Worm (Caenorhabditis elegans) whole organism, L1 larva: ENCODE data around the gene arl-3.

Source experiments
- Y116A8C.19 ChIP-seq: sonication (generic microtip); optimal IDR thresholded peaks from 2 replicates; lab custom pipeline; 2016; ENCODE audit warnings: missing compliant biosample characterization, missing genetic modification characterization, borderline replicate concordance
- alr-1 ChIP-seq: fragments of 200-800 bp; sonication (Bioruptor generic); optimal IDR thresholded peaks from 2 replicates; lab custom pipeline; 2018; ENCODE audit warnings: borderline replicate concordance, mild to moderate bottlenecking, missing genetic modification characterization, missing compliant biosample characterization
- ama-1 ChIP-seq: fragments of 150-350 bp; optimal IDR thresholded peaks from 2 replicates; lab custom pipeline; 2014
- ceh-8 ChIP-seq: fragments of 200-800 bp; sonication (Bioruptor generic); optimal IDR thresholded peaks from 2 replicates; lab custom pipeline; 2018; ENCODE audit warnings: mild to moderate bottlenecking, missing genetic modification characterization, moderate library complexity, missing compliant biosample characterization
- ceh-88 ChIP-seq: fragments of 200-800 bp; sonication (Bioruptor generic); IDR thresholded peaks from 2 replicates; pipeline ENCODE4 v1.3.6; 2022; ENCODE audit warnings: missing genetic modification characterization, missing compliant biosample characterization
- ces-1 ChIP-seq: fragments of 150-350 bp; optimal IDR thresholded peaks from 2 replicates; lab custom pipeline; 2014; ENCODE audit warnings: missing biosample characterization, missing genetic modification reagents, missing genetic modification characterization
- dpl-1 ChIP-seq, 3 experiments: fragments of 150-350 bp in 2 of 3; sonication (generic microtip) in 1 of 3; optimal IDR thresholded peaks; 2 replicates each; lab custom pipeline; 2014 to 2017; ENCODE audit warnings: missing biosample characterization in 3 of 3, missing genetic modification characterization in 3 of 3, missing genetic modification reagents in 3 of 3
- dsc-1 ChIP-seq: sonication (generic microtip); optimal IDR thresholded peaks from 2 replicates; lab custom pipeline; 2016; ENCODE audit warnings: mild to moderate bottlenecking, missing genetic modification characterization, missing compliant biosample characterization
- efl-1 ChIP-seq, 4 experiments: fragments of 150-350 bp; optimal IDR thresholded peaks in 3 of 4; peaks in 1 of 4; 1 replicate in 1 of 4; 2 replicates in 3 of 4; lab custom pipeline; 2014; ENCODE audit warnings: missing biosample characterization in 2 of 4, missing genetic modification characterization in 2 of 4, missing genetic modification reagents in 2 of 4
- efl-3 ChIP-seq: fragments of 200-800 bp; sonication (Bioruptor generic); optimal IDR thresholded peaks from 2 replicates; lab custom pipeline; 2018; ENCODE audit warnings: mild to moderate bottlenecking, missing genetic modification characterization, missing compliant biosample characterization
- elt-2 ChIP-seq: sonication (generic microtip); optimal IDR thresholded peaks from 2 replicates; lab custom pipeline; 2016; ENCODE audit warnings: missing genetic modification characterization, mild to moderate bottlenecking, inconsistent platforms, missing compliant biosample characterization, missing genetic modification reagents
- elt-3 ChIP-seq, 6 experiments: fragments of 150-350 bp in 1 of 6; sonication (generic microtip); optimal IDR thresholded peaks; 2 replicates each; lab custom pipeline; 2017 to 2018; ENCODE audit warnings: missing biosample characterization in 6 of 6, missing genetic modification characterization in 6 of 6, inconsistent platforms in 1 of 6
- fkh-8 ChIP-seq: sonication (generic microtip); optimal IDR thresholded peaks from 2 replicates; lab custom pipeline; 2016; ENCODE audit warnings: mild to moderate bottlenecking, missing genetic modification characterization, missing compliant biosample characterization
- hlh-17 ChIP-seq: fragments of 200-800 bp; sonication (Bioruptor generic); optimal IDR thresholded peaks from 2 replicates; lab custom pipeline; 2018; ENCODE audit warnings: missing genetic modification characterization, mild to moderate bottlenecking, missing compliant biosample characterization, moderate library complexity, borderline replicate concordance
- irx-1 ChIP-seq: sonication (generic microtip); optimal IDR thresholded peaks from 2 replicates; lab custom pipeline; 2016; ENCODE audit warnings: missing genetic modification characterization, missing compliant biosample characterization
- jun-1 ChIP-seq: fragments of 150-350 bp; optimal IDR thresholded peaks from 2 replicates; lab custom pipeline; 2014; ENCODE audit warnings: missing biosample characterization, missing genetic modification reagents, missing genetic modification characterization
- lin-13 ChIP-seq: fragments of 150-350 bp; optimal IDR thresholded peaks from 2 replicates; lab custom pipeline; 2014; ENCODE audit warnings: missing biosample characterization, missing genetic modification reagents, missing genetic modification characterization
- lin-14 ChIP-seq: fragments of 200-800 bp; sonication (Bioruptor generic); optimal IDR thresholded peaks from 2 replicates; lab custom pipeline; 2018; ENCODE audit warnings: mild to moderate bottlenecking, missing genetic modification characterization, moderate library complexity, missing compliant biosample characterization
- lin-15B ChIP-seq: fragments of 150-350 bp; sonication (generic microtip); optimal IDR thresholded peaks from 3 replicates; lab custom pipeline; 2014; ENCODE audit warnings: missing biosample characterization, missing genetic modification characterization
- lir-3 ChIP-seq: sonication (generic microtip); optimal IDR thresholded peaks from 2 replicates; lab custom pipeline; 2016; ENCODE audit warnings: mild to moderate bottlenecking, missing genetic modification characterization, moderate library complexity, missing compliant biosample characterization; ENCODE audit not compliant: poor library complexity
- lsy-2 ChIP-seq, 2 experiments: fragments of 150-350 bp; optimal IDR thresholded peaks; 2 replicates each; lab custom pipeline; 2014; ENCODE audit warnings: missing biosample characterization in 2 of 2, missing genetic modification characterization in 2 of 2
- mep-1 ChIP-seq: fragments of 150-350 bp; optimal IDR thresholded peaks from 2 replicates; lab custom pipeline; 2014; ENCODE audit warnings: missing biosample characterization, missing genetic modification characterization
- nhr-11 ChIP-seq: fragments of 150-350 bp; optimal IDR thresholded peaks from 2 replicates; lab custom pipeline; 2014; ENCODE audit warnings: missing biosample characterization, missing genetic modification characterization
- nhr-20 ChIP-seq: sonication (generic microtip); optimal IDR thresholded peaks from 2 replicates; lab custom pipeline; 2016; ENCODE audit warnings: mild to moderate bottlenecking, missing genetic modification characterization, missing compliant biosample characterization
- nhr-47 ChIP-seq: sonication (generic microtip); optimal IDR thresholded peaks from 2 replicates; lab custom pipeline; 2016; ENCODE audit warnings: mild to moderate bottlenecking, missing genetic modification characterization, moderate library complexity, missing compliant biosample characterization
- nhr-71 ChIP-seq: sonication (generic microtip); optimal IDR thresholded peaks from 2 replicates; lab custom pipeline; 2016; ENCODE audit warnings: mild to moderate bottlenecking, missing genetic modification characterization, moderate library complexity, missing compliant biosample characterization
- nhr-76 ChIP-seq: sonication (generic microtip); optimal IDR thresholded peaks from 2 replicates; lab custom pipeline; 2017; ENCODE audit warnings: missing biosample characterization, missing genetic modification characterization
- nhr-77 ChIP-seq: fragments of 150-350 bp; optimal IDR thresholded peaks from 2 replicates; lab custom pipeline; 2014; ENCODE audit warnings: missing biosample characterization, missing genetic modification characterization
- nhr-84 ChIP-seq: sonication (generic microtip); optimal IDR thresholded peaks from 2 replicates; lab custom pipeline; 2017; ENCODE audit warnings: missing biosample characterization, missing genetic modification characterization
- nhr-85 ChIP-seq: sonication (generic microtip); peaks from one replicate; lab custom pipeline; 2016; ENCODE audit warnings: missing genetic modification characterization, inconsistent platforms, missing compliant biosample characterization
- pqm-1 ChIP-seq: sonication (generic microtip); optimal IDR thresholded peaks from 3 replicates; lab custom pipeline; 2017; ENCODE audit warnings: missing biosample characterization, missing genetic modification characterization
- rnt-1 ChIP-seq: sonication (generic microtip); optimal IDR thresholded peaks from 2 replicates; lab custom pipeline; 2016; ENCODE audit warnings: mild to moderate bottlenecking, missing genetic modification characterization, moderate library complexity, missing compliant biosample characterization
- skn-1 ChIP-seq: fragments of 150-350 bp; optimal IDR thresholded peaks from 2 replicates; lab custom pipeline; 2014; ENCODE audit warnings: missing biosample characterization, missing genetic modification characterization
- snpc-4 ChIP-seq: fragments of 150-350 bp; optimal IDR thresholded peaks from 2 replicates; lab custom pipeline; 2014; ENCODE audit warnings: missing biosample characterization, missing genetic modification characterization
- snu-23 ChIP-seq: sonication (generic microtip); optimal IDR thresholded peaks from 2 replicates; lab custom pipeline; 2016; ENCODE audit warnings: missing genetic modification characterization, missing compliant biosample characterization
- sox-4 ChIP-seq: sonication (generic microtip); optimal IDR thresholded peaks from 2 replicates; lab custom pipeline; 2016; ENCODE audit warnings: missing genetic modification characterization, missing compliant biosample characterization
- sup-37 ChIP-seq: fragments of 200-800 bp; sonication (Bioruptor generic); optimal IDR thresholded peaks from 2 replicates; lab custom pipeline; 2018; ENCODE audit warnings: mild to moderate bottlenecking, missing genetic modification characterization, missing compliant biosample characterization
- swsn-7 ChIP-seq: sonication (generic microtip); optimal IDR thresholded peaks from 2 replicates; lab custom pipeline; 2016; ENCODE audit warnings: missing genetic modification characterization, missing compliant biosample characterization
- unc-130 ChIP-seq: fragments of 150-350 bp; optimal IDR thresholded peaks from 2 replicates; lab custom pipeline; 2017; ENCODE audit warnings: missing biosample characterization, missing genetic modification characterization, inconsistent platforms
- unc-86 ChIP-seq: sonication (generic microtip); optimal IDR thresholded peaks from 2 replicates; lab custom pipeline; 2016; ENCODE audit warnings: missing genetic modification characterization, missing compliant biosample characterization
- xbp-1 ChIP-seq: sonication (generic microtip); optimal IDR thresholded peaks from 2 replicates; lab custom pipeline; 2016; ENCODE audit warnings: missing genetic modification characterization, missing compliant biosample characterization
- zag-1 ChIP-seq: fragments of 150-350 bp; optimal IDR thresholded peaks from 2 replicates; lab custom pipeline; 2014; ENCODE audit warnings: missing biosample characterization, missing genetic modification characterization
- zip-4 ChIP-seq: fragments of 200-800 bp; sonication (Bioruptor generic); optimal IDR thresholded peaks from 2 replicates; lab custom pipeline; 2018; ENCODE audit warnings: mild to moderate bottlenecking, missing genetic modification characterization, moderate library complexity, missing compliant biosample characterization
- ztf-4 ChIP-seq: fragments of 150-350 bp; optimal IDR thresholded peaks from 2 replicates; lab custom pipeline; 2014; ENCODE audit warnings: missing biosample characterization, missing genetic modification characterization

The arl-3 gene

DNA sequence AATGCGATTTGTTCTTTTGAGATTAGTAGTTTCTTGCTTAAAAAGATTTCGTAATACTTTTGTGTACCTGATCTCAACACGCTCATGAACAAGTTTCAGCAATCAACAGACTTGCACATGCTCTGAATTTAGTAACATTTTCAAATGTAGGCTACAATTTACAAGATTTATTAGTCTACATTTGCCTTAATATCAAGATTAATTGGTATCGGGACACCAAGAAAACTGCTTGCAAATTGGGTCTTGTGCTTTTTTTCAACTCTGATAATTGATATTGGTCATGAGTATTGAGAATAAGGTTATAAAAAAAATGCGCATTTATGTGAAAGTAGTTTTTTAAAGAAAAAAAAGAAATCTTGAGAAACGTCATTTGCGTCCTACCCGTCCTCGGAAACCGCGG is 13.6 kb upstream of the arl-3 start:
- TF ChIP-seq nhr-11 (peak; percentile 38), snu-23 (GFP tag; lab: Kevin White, UChicago) (no peak), lin-14 (GFP tag; lab: Kevin White, UChicago) (peak; percentile 37), skn-1 (no peak), fkh-8 (tag; lab: Kevin White, UChicago) (no peak)
- TF ChIP-seq, all 84 proteins: peak for 2

DNA sequence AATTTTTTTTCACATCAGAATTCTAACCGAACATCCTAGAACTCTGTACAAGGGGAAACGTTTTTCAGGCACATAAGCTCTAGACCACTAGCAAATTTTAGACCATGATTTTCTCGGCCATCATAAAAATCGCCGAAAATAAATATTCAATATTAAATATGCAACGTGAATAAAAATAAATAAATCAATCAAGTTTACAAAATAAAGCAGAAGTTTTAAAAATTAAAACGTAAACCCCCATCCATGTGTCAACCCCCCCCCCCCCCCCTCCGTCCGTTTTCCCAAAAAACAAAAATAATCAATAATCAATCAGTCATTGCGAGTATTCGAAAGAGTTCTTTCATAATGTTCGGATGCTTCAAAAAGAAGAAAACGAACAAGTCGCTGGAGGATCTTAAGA is 13.0 kb upstream of the arl-3 start, which contains the start of gene catp-4:
Gene catp-4, plus strand, starts transcription at position 301 of the 400 bp plus-strand sequence.
- TF ChIP-seq dsc-1 (tag; lab: Kevin White, UChicago) (no peak), zip-4 (no peak)
- TF ChIP-seq, all 84 proteins: peak for 0

DNA sequence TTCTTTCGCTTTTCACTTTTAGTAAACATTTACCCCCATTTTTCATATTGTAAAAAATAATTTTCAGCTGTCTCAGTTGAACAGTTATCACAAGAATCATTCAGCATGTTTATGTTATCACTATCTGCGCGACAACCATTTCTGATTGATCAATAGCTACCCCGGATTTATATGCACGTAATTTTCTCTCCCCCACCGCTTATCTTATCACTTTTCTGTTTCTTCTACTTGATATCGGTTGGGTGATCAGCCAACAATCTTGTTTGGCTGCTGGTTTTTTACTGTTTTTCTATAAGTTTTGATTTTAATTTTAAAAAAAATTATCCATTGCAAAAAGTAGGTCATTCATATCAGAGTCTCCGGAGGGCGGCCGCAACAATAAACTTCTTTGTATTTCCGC is 8.5 kb upstream of the arl-3 start:
- no peak for TF ChIP-seq irx-1 (tag; lab: Kevin White, UChicago)
- TF ChIP-seq nhr-71 (tag; lab: Kevin White, UChicago) = no peak
- peak; percentile 44 for TF ChIP-seq nhr-85 (tag; lab: Kevin White, UChicago)
- peak; percentile 37 to 97 (median 69) for TF ChIP-seq elt-3 (tag; optimal IDR thresholded peaks at IDR 0.05; lab: Kevin White, UChicago)
- TF ChIP-seq, all 84 proteins: peak for 2

DNA sequence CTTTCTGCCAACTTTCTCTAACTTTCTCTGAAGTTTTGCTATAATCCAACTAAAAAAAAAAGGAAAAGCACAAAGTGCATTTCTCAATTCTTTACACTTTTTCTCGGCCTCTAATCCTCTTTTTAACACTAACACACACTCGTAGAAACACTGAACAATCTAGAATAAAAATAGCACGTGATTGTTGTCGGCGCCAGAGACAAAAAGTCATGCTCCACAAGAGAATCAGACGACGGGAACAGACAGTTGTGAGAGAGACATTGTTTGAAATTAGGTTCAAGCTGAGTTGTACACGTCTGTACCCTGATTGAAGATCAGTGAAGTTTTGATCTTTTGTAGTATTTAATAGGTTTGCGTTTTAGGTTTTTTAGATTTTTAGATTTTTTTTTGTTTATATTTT is 7.9 kb upstream of the arl-3 start:
- TF ChIP-seq ceh-88 = no peak
- TF ChIP-seq lin-14 (GFP tag; lab: Kevin White, UChicago) = peak; percentile 87
- TF ChIP-seq zag-1 = no peak
- peak in 2 of 6 experiments; percentile 38 to 54 for TF ChIP-seq elt-3 (tag; optimal IDR thresholded peaks at IDR 0.05; lab: Kevin White, UChicago)
- TF ChIP-seq nhr-71 (tag; lab: Kevin White, UChicago) = peak; percentile 95
- peak; percentile 84 for TF ChIP-seq nhr-20 (tag; lab: Kevin White, UChicago)
- peak; percentile 25 for TF ChIP-seq jun-1 (tag; lab: Kevin White, UChicago)
- TF ChIP-seq nhr-77 (tag; lab: Kevin White, UChicago) = peak; percentile 84
- TF ChIP-seq mep-1 (tag; lab: Kevin White, UChicago) = peak; percentile 73
- no peak for TF ChIP-seq efl-3 (GFP tag; lab: Kevin White, UChicago)
- no peak for TF ChIP-seq pqm-1 (tag; lab: Kevin White, UChicago)
- peak; percentile 59 for TF ChIP-seq snpc-4 (tag; lab: Kevin White, UChicago)
- TF ChIP-seq lin-15B (tag; lab: Kevin White, UChicago) = no peak
- peak; percentile 28 to 53 (median 45) for TF ChIP-seq dpl-1 (GFP tag; optimal IDR thresholded peaks at IDR 0.05; lab: Kevin White, UChicago)
- TF ChIP-seq nhr-47 (tag; lab: Kevin White, UChicago) = peak; percentile 61
- peak; percentile 57 for TF ChIP-seq lin-13
- TF ChIP-seq snu-23 (GFP tag; lab: Kevin White, UChicago) = peak; percentile 87
- TF ChIP-seq elt-2 (tag; lab: Kevin White, UChicago) = peak; percentile 77
- TF ChIP-seq nhr-85 (tag; lab: Kevin White, UChicago) = peak; percentile 67
- TF ChIP-seq sup-37 (GFP tag; lab: Kevin White, UChicago) = peak; percentile 44
- TF ChIP-seq unc-130 (tag; lab: Kevin White, UChicago) = peak; percentile 61
- TF ChIP-seq sox-4 (tag; lab: Kevin White, UChicago) = no peak
- TF ChIP-seq skn-1 = peak; percentile 54
- TF ChIP-seq nhr-76 (tag; lab: Kevin White, UChicago) = no peak
- TF ChIP-seq nhr-84 = no peak
- TF ChIP-seq Y116A8C.19 = no peak
- no peak for TF ChIP-seq unc-86
- TF ChIP-seq ces-1 (GFP tag; lab: Kevin White, UChicago) = no peak
- no peak for TF ChIP-seq ceh-8 (GFP tag; lab: Kevin White, UChicago)
- TF ChIP-seq alr-1 (tag; lab: Kevin White, UChicago) = no peak
- TF ChIP-seq efl-1 (optimal IDR thresholded peaks at IDR 0.05; lab: Kevin White, UChicago) = peak; percentile 32 to 51
- TF ChIP-seq efl-1 (GFP tag; optimal IDR thresholded peaks at IDR 0.05 in 1 of 2; lab: Kevin White, UChicago) = peak; percentile 42 to 92
- peak; percentile 57 for TF ChIP-seq xbp-1 (tag; lab: Kevin White, UChicago)
- peak; percentile 32 for TF ChIP-seq ama-1
- TF ChIP-seq lsy-2 (tag; optimal IDR thresholded peaks at IDR 0.05; lab: Kevin White, UChicago) = peak; percentile 76 to 79
- peak; percentile 51 for TF ChIP-seq lir-3 (tag; lab: Kevin White, UChicago)
- TF ChIP-seq hlh-17 = no peak
- peak; percentile 73 for TF ChIP-seq nhr-11
- peak; percentile 17 for TF ChIP-seq irx-1 (tag; lab: Kevin White, UChicago)
- TF ChIP-seq rnt-1 (tag; lab: Kevin White, UChicago) = peak; percentile 82
- peak; percentile 69 for TF ChIP-seq ztf-4 (tag; lab: Kevin White, UChicago)
- TF ChIP-seq swsn-7 (tag; lab: Kevin White, UChicago) = peak; percentile 69
